Fruit fly (Drosophila melanogaster) whole organism, embryonic: ENCODE results near the gene CG33795.
A peak's percentile ranks its signal among the peaks of the same experiment; 100 is the strongest.

Source experiments
- Bdp1 ChIP-seq: fragments of 200-800 bp; sonication (Bioruptor generic); optimal IDR thresholded peaks from 3 replicates; lab custom pipeline; 2016; ENCODE audit warnings: missing biosample characterization, missing genetic modification characterization
- CG10209 ChIP-seq: fragments of 200-800 bp; sonication (Bioruptor generic); optimal IDR thresholded peaks from 3 replicates; lab custom pipeline; 2017; ENCODE audit warnings: missing biosample characterization, mild to moderate bottlenecking, missing genetic modification characterization, missing genetic modification reagents
- CG11723 ChIP-seq: fragments of 200-800 bp; sonication (Bioruptor generic); optimal IDR thresholded peaks from 2 replicates; lab custom pipeline; 2017; ENCODE audit warnings: missing biosample characterization, mild to moderate bottlenecking, missing genetic modification characterization
- CG15696 ChIP-seq: fragments of 200-800 bp; sonication (Bioruptor generic); optimal IDR thresholded peaks from 2 replicates; lab custom pipeline; 2019; ENCODE audit warnings: missing biosample characterization, mild to moderate bottlenecking, missing genetic modification characterization, moderate library complexity
- CG16813 ChIP-seq: fragments of 200-800 bp; sonication (Bioruptor generic); IDR thresholded peaks from 3 replicates; pipeline ENCODE4 v1.3.6; 2022; ENCODE audit warnings: missing biosample characterization, missing genetic modification characterization; ENCODE audit not compliant: partially characterized antibody
- CG17829 ChIP-seq: fragments of 200-800 bp; optimal IDR thresholded peaks from 2 replicates; lab custom pipeline; 2019; ENCODE audit warnings: missing biosample characterization, mild to moderate bottlenecking, missing genetic modification characterization, moderate library complexity
- CG1832 ChIP-seq: fragments of 200-800 bp; sonication (Bioruptor generic); optimal IDR thresholded peaks from 2 replicates; lab custom pipeline; 2017; ENCODE audit warnings: missing biosample characterization, mild to moderate bottlenecking, missing genetic modification characterization, inconsistent platforms
- CG30431 ChIP-seq: fragments of 200-800 bp; sonication (Bioruptor generic); optimal IDR thresholded peaks from 2 replicates; lab custom pipeline; 2017; ENCODE audit warnings: missing biosample characterization, missing genetic modification characterization
- CG31388 ChIP-seq: fragments of 200-800 bp; sonication (Bioruptor generic); optimal IDR thresholded peaks from 2 replicates; lab custom pipeline; 2016; ENCODE audit warnings: missing biosample characterization, missing genetic modification characterization
- CG33213 ChIP-seq: fragments of 200-800 bp; sonication (Bioruptor generic); optimal IDR thresholded peaks from 3 replicates; lab custom pipeline; 2016; ENCODE audit warnings: missing biosample characterization, missing genetic modification characterization
- CG3407 ChIP-seq: fragments of 200-800 bp; sonication (Bioruptor generic); optimal IDR thresholded peaks from 2 replicates; lab custom pipeline; 2018; ENCODE audit warnings: missing biosample characterization, mild to moderate bottlenecking, missing genetic modification characterization
- CG34376 ChIP-seq: fragments of 200-800 bp; sonication (Bioruptor generic); optimal IDR thresholded peaks from 2 replicates; lab custom pipeline; 2018; ENCODE audit warnings: missing biosample characterization, mild to moderate bottlenecking, missing genetic modification characterization
- CG34422 ChIP-seq: fragments of 200-800 bp; sonication (Bioruptor generic); IDR thresholded peaks from 3 replicates; pipeline ENCODE4 v1.3.6; 2022; ENCODE audit warnings: missing biosample characterization, missing genetic modification characterization
- CG3847 ChIP-seq: fragments of 200-800 bp; sonication (Bioruptor generic); IDR thresholded peaks from 2 replicates; pipeline ENCODE4 v1.3.6; 2022; ENCODE audit warnings: missing biosample characterization, missing genetic modification characterization
- CG6854 ChIP-seq: fragments of 200-800 bp; sonication (Bioruptor generic); optimal IDR thresholded peaks from 3 replicates; lab custom pipeline; 2017; ENCODE audit warnings: missing biosample characterization, mild to moderate bottlenecking, missing genetic modification characterization
- CG8089 ChIP-seq: fragments of 200-800 bp; sonication (Bioruptor generic); optimal IDR thresholded peaks from 3 replicates; lab custom pipeline; 2016; ENCODE audit warnings: missing biosample characterization, missing genetic modification characterization
- CG8388 ChIP-seq: fragments of 200-800 bp; sonication (Bioruptor generic); optimal IDR thresholded peaks from 2 replicates; lab custom pipeline; 2019; ENCODE audit warnings: missing biosample characterization, mild to moderate bottlenecking, missing genetic modification characterization, moderate library complexity
- CG9609 ChIP-seq: fragments of 200-800 bp; sonication (Bioruptor generic); optimal IDR thresholded peaks from 3 replicates; lab custom pipeline; 2016; ENCODE audit warnings: missing biosample characterization, missing genetic modification characterization
- CTCF ChIP-seq: fragments of 200-800 bp; sonication (Bioruptor generic); optimal IDR thresholded peaks from 2 replicates; lab custom pipeline; 2017; ENCODE audit warnings: missing biosample characterization, mild to moderate bottlenecking, missing genetic modification characterization, moderate library complexity
- CrebB ChIP-seq: fragments of 200-800 bp; sonication (Bioruptor generic); optimal IDR thresholded peaks from 3 replicates; lab custom pipeline; 2018; ENCODE audit warnings: missing biosample characterization, mild to moderate bottlenecking, missing genetic modification characterization
- Dad ChIP-seq: fragments of 200-800 bp; sonication (Bioruptor generic); optimal IDR thresholded peaks from 3 replicates; lab custom pipeline; 2016; ENCODE audit warnings: missing biosample characterization, missing genetic modification characterization
- GATAe ChIP-seq: fragments of 200-800 bp; sonication (Bioruptor generic); conservative IDR thresholded peaks from 2 replicates; pipeline ENCODE4 v1.3.6; 2022; ENCODE audit warnings: missing biosample characterization, missing genetic modification characterization
- Gug ChIP-seq: fragments of 200-800 bp; sonication (Bioruptor generic); IDR thresholded peaks from 4 replicates; pipeline ENCODE4 v1.3.6; 2022; ENCODE audit warnings: missing biosample characterization, missing genetic modification characterization
- HHEX ChIP-seq: fragments of 200-800 bp; sonication (Bioruptor generic); optimal IDR thresholded peaks from 3 replicates; lab custom pipeline; 2017; ENCODE audit warnings: missing biosample characterization, mild to moderate bottlenecking, missing genetic modification characterization, missing genetic modification reagents
- HLH54F ChIP-seq: fragments of 200-800 bp; sonication (Bioruptor generic); optimal IDR thresholded peaks from 3 replicates; lab custom pipeline; 2016; ENCODE audit warnings: missing biosample characterization, missing genetic modification characterization
- Hey ChIP-seq: fragments of 200-800 bp; sonication (Bioruptor generic); optimal IDR thresholded peaks from 3 replicates; lab custom pipeline; 2018; ENCODE audit warnings: missing biosample characterization, mild to moderate bottlenecking, missing genetic modification characterization
- Lhr ChIP-seq: fragments of 200-800 bp; sonication (Bioruptor generic); optimal IDR thresholded peaks from 3 replicates; lab custom pipeline; 2017; ENCODE audit warnings: mild to moderate bottlenecking, missing biosample characterization, missing genetic modification reagents, missing genetic modification characterization
- NK7.1 ChIP-seq: fragments of 200-800 bp; sonication (Bioruptor generic); optimal IDR thresholded peaks from 3 replicates; lab custom pipeline; 2016; ENCODE audit warnings: missing biosample characterization, missing genetic modification characterization
- Sry-β ChIP-seq: fragments of 200-800 bp; sonication (Bioruptor generic); optimal IDR thresholded peaks from 2 replicates; lab custom pipeline; 2018; ENCODE audit warnings: missing biosample characterization, mild to moderate bottlenecking, missing genetic modification characterization, moderate library complexity
- Sry-δ ChIP-seq: fragments of 200-800 bp; sonication (Bioruptor generic); optimal IDR thresholded peaks from 2 replicates; lab custom pipeline; 2016; ENCODE audit warnings: missing biosample characterization, missing genetic modification characterization
- Ssrp ChIP-seq: fragments of 200-800 bp; sonication (Bioruptor generic); optimal IDR thresholded peaks from 2 replicates; lab custom pipeline; 2018; ENCODE audit warnings: missing biosample characterization, mild to moderate bottlenecking, missing genetic modification characterization, moderate library complexity
- Taf1 ChIP-seq: fragments of 200-800 bp; sonication (Bioruptor generic); IDR thresholded peaks from 2 replicates; pipeline ENCODE4 v1.3.6; 2022; ENCODE audit warnings: missing biosample characterization, missing genetic modification characterization
- ato ChIP-seq: fragments of 200-800 bp; sonication (Bioruptor generic); IDR thresholded peaks from 2 replicates; pipeline ENCODE4 v1.3.6; 2022; ENCODE audit warnings: missing biosample characterization, missing genetic modification characterization; ENCODE audit not compliant: partially characterized antibody
- cato ChIP-seq: fragments of 200-800 bp; sonication (Bioruptor generic); optimal IDR thresholded peaks from 2 replicates; lab custom pipeline; 2016; ENCODE audit warnings: missing biosample characterization, missing genetic modification characterization, borderline replicate concordance
- caup ChIP-seq: fragments of 200-800 bp; sonication (Bioruptor generic); optimal IDR thresholded peaks from 3 replicates; lab custom pipeline; 2017; ENCODE audit warnings: missing biosample characterization, mild to moderate bottlenecking, missing genetic modification characterization, moderate library complexity; ENCODE audit not compliant: severe bottlenecking
- hkb ChIP-seq, 2 experiments: fragments of 200-800 bp in 1 of 2; fragments of >200 bp in 1 of 2; sonication (Bioruptor generic) in 1 of 2; IDR thresholded peaks in 1 of 2; optimal IDR thresholded peaks in 1 of 2; 2 replicates each; pipeline versions ENCODE4 v1.3.6 to Lab custom; 2017 to 2022; ENCODE audit warnings: missing biosample characterization in 1 of 2, missing genetic modification characterization in 1 of 2
- ind ChIP-seq: fragments of 200-800 bp; sonication (Bioruptor generic); optimal IDR thresholded peaks from 3 replicates; lab custom pipeline; 2016; ENCODE audit warnings: missing biosample characterization, missing genetic modification characterization
- inv ChIP-seq: fragments of 200-800 bp; sonication (Bioruptor generic); IDR thresholded peaks from 2 replicates; pipeline ENCODE4 v1.3.6; 2022; ENCODE audit warnings: missing biosample characterization, missing genetic modification characterization; ENCODE audit not compliant: partially characterized antibody
- jigr1 ChIP-seq: fragments of 200-800 bp; sonication (Bioruptor generic); IDR thresholded peaks from 3 replicates; pipeline ENCODE4 v1.3.6; 2022; ENCODE audit warnings: missing biosample characterization, missing genetic modification characterization
- kni ChIP-seq: fragments of 200-800 bp; sonication (Bioruptor generic); optimal IDR thresholded peaks from 3 replicates; lab custom pipeline; 2017; ENCODE audit warnings: mild to moderate bottlenecking, missing biosample characterization, missing genetic modification reagents, missing genetic modification characterization
- knrl ChIP-seq: fragments of 200-800 bp; sonication (Bioruptor generic); IDR thresholded peaks from 3 replicates; pipeline ENCODE4 v1.3.6; 2022; ENCODE audit warnings: missing biosample characterization, missing genetic modification characterization; ENCODE audit not compliant: partially characterized antibody
- lilli ChIP-seq: fragments of 200-800 bp; sonication (Bioruptor generic); optimal IDR thresholded peaks from 3 replicates; lab custom pipeline; 2016; ENCODE audit warnings: missing biosample characterization, missing genetic modification characterization
- lmd ChIP-seq: fragments of 200-800 bp; sonication (Bioruptor generic); IDR thresholded peaks from 2 replicates; pipeline ENCODE4 v1.3.6; 2022; ENCODE audit warnings: missing biosample characterization, missing genetic modification characterization
- pb ChIP-seq: fragments of 200-800 bp; sonication (Bioruptor generic); optimal IDR thresholded peaks from 3 replicates; lab custom pipeline; 2016; ENCODE audit warnings: missing biosample characterization, missing genetic modification characterization
- pita ChIP-seq: fragments of 200-800 bp; sonication (Bioruptor generic); optimal IDR thresholded peaks from 2 replicates; lab custom pipeline; 2017; ENCODE audit warnings: missing biosample characterization, mild to moderate bottlenecking, missing genetic modification characterization
- sd ChIP-seq: fragments of 200-800 bp; sonication (Bioruptor generic); optimal IDR thresholded peaks from 3 replicates; lab custom pipeline; 2018; ENCODE audit warnings: missing biosample characterization, mild to moderate bottlenecking, missing genetic modification characterization, moderate library complexity
- sima ChIP-seq: fragments of 200-800 bp; sonication (Bioruptor generic); optimal IDR thresholded peaks from 2 replicates; lab custom pipeline; 2016; ENCODE audit warnings: missing biosample characterization, missing genetic modification characterization
- tgo ChIP-seq: fragments of 200-800 bp; sonication (Bioruptor generic); IDR thresholded peaks from 3 replicates; pipeline ENCODE4 v1.3.6; 2022; ENCODE audit warnings: missing biosample characterization, missing genetic modification characterization

CG33795 gene

dm6 chr3L:16157251-16158190 is 13.7 kb downstream of the CG33795 start (continued):
- TF ChIP-seq CG15696 (tag; lab: Kevin White, UChicago) (no peak), NK7.1 (peak; percentile 2), CrebB (tag; lab: Kevin White, UChicago) (no peak), jigr1 (GFP tag; lab: Robert Waterston, UW) (peak; percentile 51; the same call in 1 of the 3 replicates), Gug (GFP tag; lab: Robert Waterston, UW) (no peak; the same call in 3 of the 4 replicates), GATAe (GFP tag; lab: Robert Waterston, UW) (no peak), CTCF (GFP tag; lab: Kevin White, UChicago) (no peak), CG31388 (GFP tag; lab: Kevin White, UChicago) (no peak), CG6854 (GFP tag; lab: Kevin White, UChicago) (no peak), kni (no peak), hkb (optimal IDR thresholded peaks at IDR 0.05; lab: Kevin White, UChicago) (no peak), hkb (GFP tag; IDR thresholded peaks at IDR 0.05; lab: Robert Waterston, UW) (0 out of 2 replicates have a peak, but pooled peaks have one; percentile 35), CG8089 (GFP tag; lab: Kevin White, UChicago) (peak; percentile 10), Dad (GFP tag; lab: Kevin White, UChicago) (no peak), CG3407 (peak; percentile 37), CG34376 (GFP tag; lab: Kevin White, UChicago) (no peak), CG10209 (GFP tag; lab: Kevin White, UChicago) (peak; percentile 50), sd (tag; lab: Kevin White, UChicago) (peak; percentile 48), cato (GFP tag; lab: Kevin White, UChicago) (peak; percentile 35), ato (GFP tag; lab: Robert Waterston, UW) (no peak), HLH54F (GFP tag; lab: Kevin White, UChicago) (peak; percentile 34), Sry-β (GFP tag; lab: Kevin White, UChicago) (no peak), knrl (no peak), Lhr (GFP tag; lab: Kevin White, UChicago) (no peak), CG8388 (GFP tag; lab: Kevin White, UChicago) (peak; percentile 52), sima (GFP tag; lab: Kevin White, UChicago) (no peak), CG30431 (GFP tag; lab: Kevin White, UChicago) (peak; percentile 6), caup (GFP tag; lab: Kevin White, UChicago) (no peak), CG33213 (GFP tag; lab: Kevin White, UChicago) (no peak), CG17829 (tag; lab: Kevin White, UChicago) (peak; percentile 21), Taf1 (GFP tag; lab: Robert Waterston, UW) (no peak), tgo (GFP tag; lab: Robert Waterston, UW) (peak; percentile 35; the same call in 2 of the 3 replicates), CG1832 (GFP tag; lab: Kevin White, UChicago) (no peak), CG9609 (GFP tag; lab: Kevin White, UChicago) (peak; percentile 39), inv (no peak), HHEX (GFP tag; lab: Kevin White, UChicago) (peak; percentile 53), CG11723 (peak; percentile 3), pb (GFP tag; lab: Kevin White, UChicago) (no peak), CG34422 (0 out of 3 replicates have a peak, but pooled peaks have one; percentile 8), CG16813 (GFP tag; lab: Robert Waterston, UW) (no peak), Ssrp (tag; lab: Kevin White, UChicago) (peak; percentile 62), lmd (peak; percentile 50), Sry-δ (peak; percentile 21), pita (no peak), ind (GFP tag; lab: Kevin White, UChicago) (peak; percentile 54), Bdp1 (GFP tag; lab: Kevin White, UChicago) (peak; percentile 20), Hey (no peak), lilli (GFP tag; lab: Kevin White, UChicago) (peak; percentile 64), CG3847 (GFP tag; lab: Robert Waterston, UW) (no peak; the same call in 1 of the 2 replicates)
